Worm (Caenorhabditis elegans): ENCODE measurements around the gene tag-276.

The tag-276 gene

DNA sequence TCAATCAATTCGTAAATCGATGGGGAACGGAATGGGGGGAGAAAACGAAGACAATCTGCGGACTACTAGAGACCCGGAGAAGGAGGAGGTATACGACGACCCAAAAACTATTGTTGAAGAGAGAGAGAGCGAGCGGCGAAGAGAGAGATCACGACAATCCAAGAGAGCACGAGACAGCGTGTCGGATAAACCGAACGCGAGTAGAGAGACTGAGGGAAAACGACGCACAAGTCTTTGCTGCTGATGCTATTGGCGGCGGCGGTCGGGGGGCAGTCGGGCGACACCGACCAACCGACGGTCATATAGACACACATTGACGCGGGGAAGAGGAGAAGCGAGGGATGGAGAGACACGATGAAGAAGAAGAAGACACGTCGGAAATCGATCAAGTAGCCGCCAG, 26.4 kb downstream of the tag-276 start (continued):
- peak; percentile 34 for TF ChIP-seq tbp1 (GFP tag; optimal IDR thresholded peaks at IDR 0.05)
- peak; percentile 36 for TF ChIP-seq die-1 (tag; optimal IDR thresholded peaks at IDR 0.05)
- peak; percentile 98 for TF ChIP-seq zfh-2 (GFP tag; conservative IDR thresholded peaks at IDR 0.05)
- no peak for TF ChIP-seq D2030.7 (GFP tag; IDR thresholded peaks at IDR 0.05)
- TF ChIP-seq attf-5 (GFP tag; optimal IDR thresholded peaks at IDR 0.05): peak; percentile 63
- no peak for TF ChIP-seq ama-1 (optimal IDR thresholded peaks at IDR 0.05)
- no peak for TF ChIP-seq ama-1 (GFP tag; optimal IDR thresholded peaks at IDR 0.05)
- TF ChIP-seq F52B5.7 (tag; optimal IDR thresholded peaks at IDR 0.05): peak; percentile 30
- peak; percentile 31; the same call in 1 of the 2 replicates for TF ChIP-seq B0336.3 (GFP tag; IDR thresholded peaks at IDR 0.05)
- TF ChIP-seq dox-1 (GFP tag; IDR thresholded peaks at IDR 0.05): peak; percentile 75
- peak; percentile 73 for TF ChIP-seq lin-40 (tag; optimal IDR thresholded peaks at IDR 0.05)
- peak; percentile 53 for TF ChIP-seq ztf-26 (tag; optimal IDR thresholded peaks at IDR 0.05)
- peak; percentile 79 for TF ChIP-seq nfyb-1 (GFP tag; IDR thresholded peaks at IDR 0.05)
- no peak for TF ChIP-seq snpc-1.3 (tag; optimal IDR thresholded peaks at IDR 0.05; ENCODE audit: insufficient read depth)

DNA sequence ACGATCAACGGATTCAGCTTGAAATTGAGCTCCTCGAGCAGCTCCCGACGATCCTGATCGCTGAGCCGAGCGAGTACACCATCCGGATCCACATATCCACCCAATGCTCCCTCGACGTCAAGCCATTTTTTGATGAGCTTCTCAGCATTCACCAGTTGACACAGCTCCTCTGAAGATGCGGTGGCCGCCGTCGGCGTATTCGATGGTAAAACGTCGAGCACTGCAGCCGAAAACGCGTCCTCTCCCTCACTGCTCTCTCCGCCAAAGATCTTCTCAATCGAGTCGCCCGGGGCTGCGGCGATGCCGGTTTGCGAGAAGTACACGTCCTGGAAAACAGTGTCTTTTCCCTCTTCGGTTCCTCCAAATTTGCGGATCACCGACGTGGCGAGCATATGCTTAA, 34.4 kb downstream of the tag-276 start:
- TF ChIP-seq nhr-80 (tag; optimal IDR thresholded peaks at IDR 0.05) (no peak), egl-44 (GFP tag; IDR thresholded peaks at IDR 0.05) (0 out of 2 replicates have a peak, but pooled peaks have one; percentile 18), Y53G8AR.9 (GFP tag; conservative IDR thresholded peaks at IDR 0.05) (no peak), nhr-179 (tag; optimal IDR thresholded peaks at IDR 0.05) (no peak), bed-2 (GFP tag; IDR thresholded peaks at IDR 0.05) (no peak), C06A6.2 (GFP tag; conservative IDR thresholded peaks at IDR 0.05) (no peak), snpc-1.3 (tag; optimal IDR thresholded peaks at IDR 0.05; ENCODE audit: insufficient read depth) (no peak), B0035.1 (tag; optimal IDR thresholded peaks at IDR 0.05) (no peak), rpc-1 (optimal IDR thresholded peaks at IDR 0.05) (no peak), rpc-1 (tag; optimal IDR thresholded peaks at IDR 0.05) (no peak), zfh-2 (GFP tag; conservative IDR thresholded peaks at IDR 0.05) (peak; percentile 83), hlh-26 (GFP tag; conservative IDR thresholded peaks at IDR 0.05) (no peak), mcd-1 (GFP tag; IDR thresholded peaks at IDR 0.05) (no peak), xnd-1 (tag; optimal IDR thresholded peaks at IDR 0.05) (no peak), ceh-27 (GFP tag; optimal IDR thresholded peaks at IDR 0.05) (no peak), egrh-3 (GFP tag; IDR thresholded peaks at IDR 0.05) (peak; percentile 40; the same call in 1 of the 2 replicates), F33H1.4 (GFP tag; IDR thresholded peaks at IDR 0.05) (no peak), lag-1 (GFP tag; IDR thresholded peaks at IDR 0.05) (no peak)

DNA sequence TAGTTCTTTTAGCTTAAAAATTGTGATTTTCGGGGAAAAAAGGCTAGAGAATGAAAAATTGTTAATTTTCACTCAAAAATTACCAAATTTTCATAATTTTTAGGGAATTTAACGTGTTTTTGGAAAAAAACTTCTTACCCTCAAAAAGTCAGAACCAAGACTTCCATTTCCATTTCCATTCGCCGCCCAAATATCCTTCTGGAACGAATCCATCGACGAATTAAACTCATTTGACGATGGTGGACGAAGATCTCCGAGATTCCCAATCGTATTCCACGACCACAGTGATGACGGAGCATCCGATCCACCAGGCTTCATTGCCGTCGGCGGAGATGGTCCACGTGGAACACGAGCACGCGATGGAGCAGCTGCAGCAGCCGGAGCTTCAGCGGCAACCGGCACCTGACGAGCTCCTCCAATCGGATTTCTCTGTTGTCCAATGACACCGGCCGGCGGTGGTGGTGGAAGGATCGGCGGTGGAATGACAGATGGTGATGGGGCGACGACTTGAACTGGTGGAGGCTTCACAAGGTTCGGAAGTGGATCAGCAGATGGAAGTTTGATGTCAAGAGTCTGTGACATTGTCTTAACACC, 37.2 kb downstream of the tag-276 start:
- TF ChIP-seq B0261.1 (tag; optimal IDR thresholded peaks at IDR 0.05) (no peak), F22D6.2 (tag; optimal IDR thresholded peaks at IDR 0.05) (no peak), ekl-4 (GFP tag; IDR thresholded peaks at IDR 0.05) (peak; percentile 34; the same call in 1 of the 2 replicates), efl-1 (GFP tag; optimal IDR thresholded peaks at IDR 0.05) (no peak), ceh-79 (tag; optimal IDR thresholded peaks at IDR 0.05) (no peak), B0019.2 (GFP tag; conservative IDR thresholded peaks at IDR 0.05) (no peak), mes-4 (tag; optimal IDR thresholded peaks at IDR 0.05) (no peak), fkh-3 (tag; optimal IDR thresholded peaks at IDR 0.05) (no peak), bed-2 (GFP tag; IDR thresholded peaks at IDR 0.05) (no peak), madf-10 (tag; optimal IDR thresholded peaks at IDR 0.05) (no peak), F10E7.11 (tag; optimal IDR thresholded peaks at IDR 0.05) (no peak), ztf-28 (GFP tag; IDR thresholded peaks at IDR 0.05) (no peak), Y79H2A.3 (GFP tag; conservative IDR thresholded peaks at IDR 0.05) (no peak), sdz-38 (tag; optimal IDR thresholded peaks at IDR 0.05) (no peak), hlh-12 (tag; optimal IDR thresholded peaks at IDR 0.05) (no peak), egl-44 (GFP tag; IDR thresholded peaks at IDR 0.05) (no peak), egrh-3 (GFP tag; IDR thresholded peaks at IDR 0.05) (peak; percentile 79; the same call in 1 of the 2 replicates), egl-18 (GFP tag; IDR thresholded peaks at IDR 0.05) (no peak), let-526 (GFP tag; IDR thresholded peaks at IDR 0.05) (no peak), die-1 (tag; optimal IDR thresholded peaks at IDR 0.05) (no peak), attf-6 (GFP tag; IDR thresholded peaks at IDR 0.05) (no peak), hlh-26 (GFP tag; conservative IDR thresholded peaks at IDR 0.05) (no peak), dox-1 (GFP tag; IDR thresholded peaks at IDR 0.05) (peak; percentile 37; the same call in 1 of the 2 replicates), nhr-120 (GFP tag; IDR thresholded peaks at IDR 0.05) (no peak), lin-40 (tag; optimal IDR thresholded peaks at IDR 0.05) (no peak)

Measured in whole organism, young adult.